Fruit fly (Drosophila melanogaster) whole organism, embryonic: ENCODE results near the gene CG10467.
A peak's percentile ranks its signal among the peaks of the same experiment; 100 is the strongest.

Experiments used
- Blimp-1 ChIP-seq: fragments of 200-800 bp; sonication (Bioruptor generic); optimal IDR thresholded peaks from 3 replicates; lab custom pipeline; 2018; ENCODE audit warnings: missing biosample characterization, missing genetic modification characterization, mild to moderate bottlenecking, moderate library complexity, missing genetic modification reagents
- Bteb2 ChIP-seq: fragments of 200-800 bp; sonication (Bioruptor generic); optimal IDR thresholded peaks from 2 replicates; lab custom pipeline; 2016; ENCODE audit warnings: missing biosample characterization, missing genetic modification characterization
- CG11723 ChIP-seq: fragments of 200-800 bp; sonication (Bioruptor generic); optimal IDR thresholded peaks from 2 replicates; lab custom pipeline; 2017; ENCODE audit warnings: missing biosample characterization, mild to moderate bottlenecking, missing genetic modification characterization
- CG15073 ChIP-seq: fragments of 200-800 bp; sonication (Bioruptor generic); optimal IDR thresholded peaks from 2 replicates; lab custom pipeline; 2016; ENCODE audit warnings: missing biosample characterization, missing genetic modification characterization
- CG15479 ChIP-seq: fragments of 200-800 bp; sonication (Bioruptor generic); optimal IDR thresholded peaks from 3 replicates; lab custom pipeline; 2019; ENCODE audit warnings: missing biosample characterization, mild to moderate bottlenecking, missing genetic modification characterization, moderate library complexity
- CG1603 ChIP-seq: fragments of 200-800 bp; sonication (Bioruptor generic); optimal IDR thresholded peaks from 2 replicates; lab custom pipeline; 2019; ENCODE audit warnings: missing biosample characterization, mild to moderate bottlenecking, missing genetic modification characterization, moderate library complexity
- CG16779 ChIP-seq: fragments of 200-800 bp; sonication (Bioruptor generic); IDR thresholded peaks from 2 replicates; pipeline ENCODE4 v1.3.6; 2022; ENCODE audit warnings: missing biosample characterization, missing genetic modification characterization
- CG17385 ChIP-seq: fragments of 200-800 bp; sonication (Bioruptor generic); optimal IDR thresholded peaks from 3 replicates; lab custom pipeline; 2018; ENCODE audit warnings: missing biosample characterization, mild to moderate bottlenecking, missing genetic modification characterization
- CG18011 ChIP-seq: fragments of 200-800 bp; sonication (Bioruptor generic); optimal IDR thresholded peaks from 2 replicates; lab custom pipeline; 2017; ENCODE audit warnings: missing biosample characterization, missing genetic modification characterization, mild to moderate bottlenecking, moderate library complexity, missing genotype
- CG2129 ChIP-seq: fragments of 200-800 bp; sonication (Bioruptor generic); IDR thresholded peaks from 2 replicates; pipeline ENCODE4 v1.3.6; 2022; ENCODE audit warnings: missing biosample characterization, missing genetic modification characterization; ENCODE audit not compliant: partially characterized antibody
- CG31224 ChIP-seq: fragments of 200-800 bp; sonication (Bioruptor generic); IDR thresholded peaks from 2 replicates; pipeline ENCODE4 v1.3.6; 2022; ENCODE audit warnings: missing biosample characterization, missing genetic modification characterization
- CG34376 ChIP-seq: fragments of 200-800 bp; sonication (Bioruptor generic); optimal IDR thresholded peaks from 2 replicates; lab custom pipeline; 2018; ENCODE audit warnings: missing biosample characterization, mild to moderate bottlenecking, missing genetic modification characterization
- CG4617 ChIP-seq: fragments of 200-800 bp; sonication (Bioruptor generic); optimal IDR thresholded peaks from 3 replicates; lab custom pipeline; 2016; ENCODE audit warnings: missing biosample characterization, missing genetic modification characterization, borderline replicate concordance
- CG6813 ChIP-seq: fragments of 200-800 bp; sonication (Bioruptor generic); optimal IDR thresholded peaks from 2 replicates; lab custom pipeline; 2017; ENCODE audit warnings: missing biosample characterization, missing genetic modification characterization, mild to moderate bottlenecking, moderate library complexity, missing genetic modification reagents
- CG6854 ChIP-seq: fragments of 200-800 bp; sonication (Bioruptor generic); optimal IDR thresholded peaks from 3 replicates; lab custom pipeline; 2017; ENCODE audit warnings: missing biosample characterization, mild to moderate bottlenecking, missing genetic modification characterization
- CG8089 ChIP-seq: fragments of 200-800 bp; sonication (Bioruptor generic); optimal IDR thresholded peaks from 3 replicates; lab custom pipeline; 2016; ENCODE audit warnings: missing biosample characterization, missing genetic modification characterization
- CG8388 ChIP-seq: fragments of 200-800 bp; sonication (Bioruptor generic); optimal IDR thresholded peaks from 2 replicates; lab custom pipeline; 2019; ENCODE audit warnings: missing biosample characterization, mild to moderate bottlenecking, missing genetic modification characterization, moderate library complexity
- CG9609 ChIP-seq: fragments of 200-800 bp; sonication (Bioruptor generic); optimal IDR thresholded peaks from 3 replicates; lab custom pipeline; 2016; ENCODE audit warnings: missing biosample characterization, missing genetic modification characterization
- CG9876 ChIP-seq: fragments of 200-800 bp; sonication (Bioruptor generic); optimal IDR thresholded peaks from 2 replicates; lab custom pipeline; 2016; ENCODE audit warnings: missing biosample characterization, missing genetic modification characterization
- Dad ChIP-seq: fragments of 200-800 bp; sonication (Bioruptor generic); optimal IDR thresholded peaks from 3 replicates; lab custom pipeline; 2016; ENCODE audit warnings: missing biosample characterization, missing genetic modification characterization
- Fer3 ChIP-seq: fragments of 200-800 bp; sonication (Bioruptor generic); optimal IDR thresholded peaks from 2 replicates; lab custom pipeline; 2018; ENCODE audit warnings: missing biosample characterization, mild to moderate bottlenecking, missing genetic modification characterization, moderate library complexity
- HHEX ChIP-seq: fragments of 200-800 bp; sonication (Bioruptor generic); optimal IDR thresholded peaks from 3 replicates; lab custom pipeline; 2017; ENCODE audit warnings: missing biosample characterization, mild to moderate bottlenecking, missing genetic modification characterization, missing genetic modification reagents
- Hr3 ChIP-seq: fragments of 200-800 bp; sonication (Bioruptor generic); optimal IDR thresholded peaks from 3 replicates; lab custom pipeline; 2016; ENCODE audit warnings: missing biosample characterization, missing genetic modification characterization
- NC2β ChIP-seq: fragments of 200-800 bp; sonication (Bioruptor generic); optimal IDR thresholded peaks from 2 replicates; lab custom pipeline; 2016; ENCODE audit warnings: missing biosample characterization, missing genetic modification characterization
- Oaz ChIP-seq: fragments of 200-800 bp; sonication (Bioruptor generic); IDR thresholded peaks from 2 replicates; pipeline ENCODE4 v1.3.6; 2022; ENCODE audit warnings: missing biosample characterization, missing genetic modification characterization
- Sox100B ChIP-seq: fragments of 200-800 bp; sonication (Bioruptor generic); optimal IDR thresholded peaks from 3 replicates; lab custom pipeline; 2018; ENCODE audit warnings: missing biosample characterization, mild to moderate bottlenecking, missing genetic modification characterization
- Xrp1 ChIP-seq: fragments of 200-800 bp; sonication (Bioruptor generic); IDR thresholded peaks from 2 replicates; pipeline ENCODE4 v1.3.6; 2022; ENCODE audit warnings: missing biosample characterization, missing genetic modification characterization
- ac ChIP-seq: fragments of 200-800 bp; sonication (Bioruptor generic); optimal IDR thresholded peaks from 3 replicates; lab custom pipeline; 2017; ENCODE audit warnings: missing biosample characterization, mild to moderate bottlenecking, missing genetic modification characterization
- amos ChIP-seq: fragments of 200-800 bp; sonication (Bioruptor generic); IDR thresholded peaks from 2 replicates; pipeline ENCODE4 v1.3.6; 2022; ENCODE audit warnings: missing biosample characterization, missing genetic modification characterization; ENCODE audit not compliant: partially characterized antibody
- bcd ChIP-seq: fragments of 200-800 bp; sonication (Bioruptor generic); optimal IDR thresholded peaks from 2 replicates; lab custom pipeline; 2017; ENCODE audit warnings: missing biosample characterization, mild to moderate bottlenecking, missing genetic modification characterization
- caup ChIP-seq: fragments of 200-800 bp; sonication (Bioruptor generic); optimal IDR thresholded peaks from 3 replicates; lab custom pipeline; 2017; ENCODE audit warnings: missing biosample characterization, mild to moderate bottlenecking, missing genetic modification characterization, moderate library complexity; ENCODE audit not compliant: severe bottlenecking
- corto ChIP-seq: fragments of 200-800 bp; sonication (Bioruptor generic); optimal IDR thresholded peaks from 2 replicates; lab custom pipeline; 2016; ENCODE audit warnings: missing biosample characterization, mild to moderate bottlenecking, missing genetic modification characterization, moderate library complexity
- danr ChIP-seq: fragments of 200-800 bp; sonication (Bioruptor generic); IDR thresholded peaks from 2 replicates; pipeline ENCODE4 v1.3.6; 2022; ENCODE audit warnings: missing biosample characterization, missing genetic modification characterization
- dpn ChIP-seq, 2 experiments: fragments of 200-800 bp; sonication (Bioruptor generic); optimal IDR thresholded peaks; 3 replicates each; lab custom pipeline; 2016; ENCODE audit warnings: missing biosample characterization in 2 of 2, missing genetic modification characterization in 2 of 2
- ewg ChIP-seq: fragments of 200-800 bp; sonication (Bioruptor generic); optimal IDR thresholded peaks from 3 replicates; lab custom pipeline; 2017; ENCODE audit warnings: mild to moderate bottlenecking, missing biosample characterization, missing genetic modification reagents, missing genetic modification characterization
- jigr1 ChIP-seq: fragments of 200-800 bp; sonication (Bioruptor generic); IDR thresholded peaks from 3 replicates; pipeline ENCODE4 v1.3.6; 2022; ENCODE audit warnings: missing biosample characterization, missing genetic modification characterization
- kni ChIP-seq: fragments of 200-800 bp; sonication (Bioruptor generic); optimal IDR thresholded peaks from 3 replicates; lab custom pipeline; 2017; ENCODE audit warnings: mild to moderate bottlenecking, missing biosample characterization, missing genetic modification reagents, missing genetic modification characterization
- lbe ChIP-seq: fragments of 200-800 bp; sonication (Bioruptor generic); optimal IDR thresholded peaks from 2 replicates; lab custom pipeline; 2016; ENCODE audit warnings: missing biosample characterization, mild to moderate bottlenecking, missing genetic modification characterization
- pros ChIP-seq: fragments of 200-800 bp; sonication (Bioruptor generic); optimal IDR thresholded peaks from 3 replicates; lab custom pipeline; 2019; ENCODE audit warnings: missing biosample characterization, mild to moderate bottlenecking, missing genetic modification characterization, moderate library complexity
- ranshi ChIP-seq: fragments of 200-800 bp; sonication (Bioruptor generic); IDR thresholded peaks from 2 replicates; pipeline ENCODE4 v1.3.6; 2022; ENCODE audit warnings: missing biosample characterization, missing genetic modification characterization
- salm ChIP-seq: fragments of 200-800 bp; sonication (Bioruptor generic); optimal IDR thresholded peaks from 2 replicates; lab custom pipeline; 2018; ENCODE audit warnings: missing biosample characterization, mild to moderate bottlenecking, missing genetic modification characterization
- sens ChIP-seq: fragments of 200-800 bp; sonication (Bioruptor generic); peaks from one replicate; lab custom pipeline; 2016; ENCODE audit warnings: missing biosample characterization, missing genetic modification characterization
- seq ChIP-seq: fragments of 200-800 bp; sonication (Bioruptor generic); IDR thresholded peaks from 2 replicates; pipeline ENCODE4 v1.3.6; 2022; ENCODE audit warnings: missing biosample characterization, missing genetic modification characterization
- shn ChIP-seq: fragments of 200-800 bp; sonication (Bioruptor generic); optimal IDR thresholded peaks from 3 replicates; lab custom pipeline; 2016; ENCODE audit warnings: missing biosample characterization, missing genetic modification characterization
- sisA ChIP-seq: fragments of 200-800 bp; sonication (Bioruptor generic); IDR thresholded peaks from 2 replicates; pipeline ENCODE4 v1.3.6; 2022; ENCODE audit warnings: missing biosample characterization, missing genetic modification characterization
- sqz ChIP-seq: fragments of 200-800 bp; sonication (Bioruptor generic); optimal IDR thresholded peaks from 3 replicates; lab custom pipeline; 2018; ENCODE audit warnings: missing biosample characterization, mild to moderate bottlenecking, missing genetic modification characterization
- tup ChIP-seq: fragments of 200-800 bp; sonication (Bioruptor generic); optimal IDR thresholded peaks from 2 replicates; lab custom pipeline; 2016; ENCODE audit warnings: missing biosample characterization, mild to moderate bottlenecking, missing genetic modification characterization, moderate library complexity
- twi ChIP-seq: fragments of 200-800 bp; optimal IDR thresholded peaks from 2 replicates; lab custom pipeline; 2019; ENCODE audit warnings: missing biosample characterization, mild to moderate bottlenecking, missing genetic modification characterization, moderate library complexity
- zen ChIP-seq: fragments of 200-800 bp; sonication (Bioruptor generic); optimal IDR thresholded peaks from 3 replicates; lab custom pipeline; 2018; ENCODE audit warnings: missing biosample characterization, mild to moderate bottlenecking, missing genetic modification characterization, moderate library complexity

CG10467 gene

dm6 chr3L:6059062-6059708 lies 35.4 kb downstream of the CG10467 start, which contains the start of gene CG6592 (continued):
- TF ChIP-seq jigr1 (no peak), Xrp1 (no peak), Fer3 (tag; lab: Kevin White, UChicago) (no peak), Dad (GFP tag; lab: Kevin White, UChicago) (no peak), caup (GFP tag; lab: Kevin White, UChicago) (no peak), Hr3 (no peak), CG15073 (GFP tag; lab: Kevin White, UChicago) (no peak), Sox100B (GFP tag; lab: Kevin White, UChicago) (no peak), CG1603 (peak; percentile 52), pros (no peak), salm (tag; lab: Kevin White, UChicago) (no peak), kni (GFP tag; lab: Kevin White, UChicago) (no peak), Oaz (no peak), CG8089 (GFP tag; lab: Kevin White, UChicago) (peak; percentile 67), CG18011 (GFP tag; lab: Kevin White, UChicago) (no peak), twi (tag; lab: Kevin White, UChicago) (no peak), sqz (GFP tag; lab: Kevin White, UChicago) (no peak), HHEX (GFP tag; lab: Kevin White, UChicago) (no peak), CG34376 (GFP tag; lab: Kevin White, UChicago) (no peak), corto (no peak), CG6854 (GFP tag; lab: Kevin White, UChicago) (no peak), bcd (GFP tag; lab: Kevin White, UChicago) (peak; percentile 12), CG8388 (no peak), Bteb2 (GFP tag; lab: Kevin White, UChicago) (no peak), CG11723 (peak; percentile 11), seq (GFP tag; lab: Robert Waterston, UW) (no peak), NC2β (peak; percentile 69), CG17385 (peak; percentile 66), zen (tag; lab: Kevin White, UChicago) (peak; percentile 80), Blimp-1 (GFP tag; lab: Kevin White, UChicago) (no peak), CG9609 (GFP tag; lab: Kevin White, UChicago) (peak; percentile 36), CG31224 (GFP tag; lab: Robert Waterston, UW) (no peak), CG15479 (GFP tag; lab: Kevin White, UChicago) (peak; percentile 25), shn (GFP tag; lab: Kevin White, UChicago) (peak; percentile 32), CG4617 (GFP tag; lab: Kevin White, UChicago) (peak; percentile 36), sens (GFP tag; lab: Kevin White, UChicago) (peak; percentile 80), danr (no peak), tup (GFP tag; lab: Kevin White, UChicago) (no peak), CG16779 (GFP tag; lab: Robert Waterston, UW) (no peak), dpn (GFP tag; optimal IDR thresholded peaks at IDR 0.05; lab: Kevin White, UChicago) (peak in 1 of 2 experiments; percentile 61), ac (GFP tag; lab: Kevin White, UChicago) (peak; percentile 82), CG6813 (no peak), CG2129 (GFP tag; lab: Robert Waterston, UW) (no peak), ewg (GFP tag; lab: Kevin White, UChicago) (peak; percentile 87), ranshi (GFP tag; lab: Robert Waterston, UW) (no peak), sisA (GFP tag; lab: Robert Waterston, UW) (0 out of 2 replicates have a peak, but pooled peaks have one; percentile 7), lbe (GFP tag; lab: Kevin White, UChicago) (no peak), CG9876 (GFP tag; lab: Kevin White, UChicago) (peak; percentile 77), amos (GFP tag; lab: Robert Waterston, UW) (peak; percentile 12; the same call in 1 of the 2 replicates)
